Worm (Caenorhabditis elegans) whole organism, L4/young adult: ENCODE data around the gene C05E11.2.

ENCODE experiments used
- W03F9.2 ChIP-seq: fragments of 150-350 bp; optimal IDR thresholded peaks from 2 replicates; lab custom pipeline; 2014; ENCODE audit warnings: missing biosample characterization, missing genetic modification characterization
- dao-5 ChIP-seq: sonication (generic microtip); optimal IDR thresholded peaks from 2 replicates; lab custom pipeline; 2016; ENCODE audit warnings: missing genotype, missing genetic modification characterization, moderate library complexity, missing compliant biosample characterization
- him-1 ChIP-seq: sonication (generic microtip); optimal IDR thresholded peaks from 2 replicates; lab custom pipeline; 2016; ENCODE audit warnings: missing genotype, missing genetic modification reagents, missing genetic modification characterization, missing compliant biosample characterization

The C05E11.2 gene

ce11 chrX:4636821-4637220, 50.1 kb downstream of the C05E11.2 start, which contains the start of gene hosl-1:
Gene hosl-1 (plus strand): TSS chrX:4637121.
- TF ChIP-seq W03F9.2 (tag; lab: Kevin White, UChicago) (no peak), him-1 (no peak), dao-5 (tag; lab: Kevin White, UChicago) (no peak)
